Fruit fly (Drosophila melanogaster): ENCODE measurements around the gene Rac2.

DNA sequence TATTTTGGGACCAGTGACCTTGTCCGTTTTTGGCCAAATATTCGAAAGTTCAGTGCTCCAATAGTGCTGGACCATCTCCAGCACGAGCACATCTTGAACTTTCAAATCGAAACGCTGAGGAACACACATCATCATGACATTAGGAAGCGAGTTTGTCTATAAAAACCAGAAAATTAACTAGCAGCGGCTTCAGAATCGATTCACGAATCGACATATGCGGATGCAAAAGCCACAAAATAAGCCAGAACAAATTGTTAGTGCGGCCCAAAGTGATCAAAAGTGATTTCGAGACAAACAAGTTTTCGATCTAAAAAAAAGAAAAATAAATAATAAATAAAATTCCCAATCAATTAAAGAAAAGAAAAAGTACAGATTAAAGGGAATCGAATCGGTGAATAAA, 44.5 kb downstream of the Rac2 start, which contains the start of gene CG8563:
- no peak for TF ChIP-seq Myc (optimal IDR thresholded peaks at IDR 0.05)
- no peak for TF ChIP-seq psq (optimal IDR thresholded peaks at IDR 0.05)

All from Kc167 (cell line).